Worm (Caenorhabditis elegans): ENCODE measurements around the gene unc-30.

The unc-30 gene

ce11 chrIV:13104900-13105299, 13.9 kb upstream of the unc-30 start, which contains the start of gene rde-11:
Gene rde-11, plus strand, starts transcription at chrIV:13105200.
- TF ChIP-seq efl-1 (GFP tag; optimal IDR thresholded peaks at IDR 0.05) (peak; percentile 44), ztf-28 (GFP tag; IDR thresholded peaks at IDR 0.05) (no peak), madf-6 (GFP tag; IDR thresholded peaks at IDR 0.05) (peak; percentile 63), ekl-4 (GFP tag; IDR thresholded peaks at IDR 0.05) (no peak), xnd-1 (tag; optimal IDR thresholded peaks at IDR 0.05) (peak; percentile 49)

ce11 chrIV:13107359-13107758, 11.4 kb upstream of the unc-30 start, which contains the start of gene B0564.2:
Gene B0564.2, plus strand, starts transcription at chrIV:13107659.
- TF ChIP-seq madf-6 (GFP tag; IDR thresholded peaks at IDR 0.05) (no peak), sptf-2 (GFP tag; optimal IDR thresholded peaks at IDR 0.05) (no peak), F57A8.1 (GFP tag; optimal IDR thresholded peaks at IDR 0.05) (no peak), egrh-3 (GFP tag; IDR thresholded peaks at IDR 0.05) (no peak), ztf-6 (GFP tag; IDR thresholded peaks at IDR 0.05) (no peak), nfya-2 (GFP tag; IDR thresholded peaks at IDR 0.05) (no peak), ZK185.1 (tag; optimal IDR thresholded peaks at IDR 0.05; ENCODE audit: poor library complexity, severe bottlenecking) (no peak), snpc-3.4 (tag; optimal IDR thresholded peaks at IDR 0.05) (no peak), gei-17 (GFP tag; optimal IDR thresholded peaks at IDR 0.05) (no peak), Y67H2A.10 (GFP tag; conservative IDR thresholded peaks at IDR 0.05) (no peak)

ce11 chrIV:13108430-13108829, 10.3 kb upstream of the unc-30 start:
- TF ChIP-seq F55B11.4 (tag; optimal IDR thresholded peaks at IDR 0.05; ENCODE audit: borderline replicate concordance, insufficient read depth) = no peak
- TF ChIP-seq B0035.1 (tag; optimal IDR thresholded peaks at IDR 0.05) = no peak
- no peak for TF ChIP-seq rec-8 (tag; optimal IDR thresholded peaks at IDR 0.05)
- no peak for TF ChIP-seq zim-3 (tag; optimal IDR thresholded peaks at IDR 0.05)
- TF ChIP-seq ztf-28 (GFP tag; IDR thresholded peaks at IDR 0.05) = no peak
- TF ChIP-seq nhr-179 (tag; optimal IDR thresholded peaks at IDR 0.05) = no peak
- no peak for TF ChIP-seq bed-1 (GFP tag; IDR thresholded peaks at IDR 0.05)
- TF ChIP-seq lsl-1 (GFP tag; optimal IDR thresholded peaks at IDR 0.05) = no peak
- no peak for TF ChIP-seq pbrm-1 (GFP tag; IDR thresholded peaks at IDR 0.05)
- TF ChIP-seq sptf-2 (GFP tag; optimal IDR thresholded peaks at IDR 0.05) = no peak
- TF ChIP-seq hlh-26 (GFP tag; conservative IDR thresholded peaks at IDR 0.05) = no peak
- no peak for TF ChIP-seq lin-54 (GFP tag; optimal IDR thresholded peaks at IDR 0.05)
- TF ChIP-seq F22D6.2 (tag; optimal IDR thresholded peaks at IDR 0.05) = no peak
- no peak for TF ChIP-seq ztf-26 (tag; optimal IDR thresholded peaks at IDR 0.05)
- TF ChIP-seq ceh-91 (GFP tag; IDR thresholded peaks at IDR 0.05) = no peak
- no peak for TF ChIP-seq ztf-25 (GFP tag; IDR thresholded peaks at IDR 0.05)
- TF ChIP-seq T07F8.4 (tag; optimal IDR thresholded peaks at IDR 0.05) = no peak

ce11 chrIV:13109751-13110150, 9.0 kb upstream of the unc-30 start, which contains the start of gene best-1:
Gene best-1, minus strand, starts transcription at chrIV:13109779.
- TF ChIP-seq Y67H2A.10 (GFP tag; conservative IDR thresholded peaks at IDR 0.05) (no peak), egl-18 (GFP tag; IDR thresholded peaks at IDR 0.05) (no peak), him-1 (tag; optimal IDR thresholded peaks at IDR 0.05) (no peak), lin-40 (tag; optimal IDR thresholded peaks at IDR 0.05) (peak; percentile 24)

ce11 chrIV:13110876-13111275, 7.9 kb upstream of the unc-30 start:
- TF ChIP-seq ceh-100 (GFP tag; IDR thresholded peaks at IDR 0.05) = no peak
- TF ChIP-seq nhr-120 (GFP tag; IDR thresholded peaks at IDR 0.05) = no peak
- no peak for TF ChIP-seq xnd-1 (tag; optimal IDR thresholded peaks at IDR 0.05)
- TF ChIP-seq ceh-58 (GFP tag; IDR thresholded peaks at IDR 0.05) = no peak
- TF ChIP-seq hsf-1 (GFP tag; IDR thresholded peaks at IDR 0.05) = no peak
- TF ChIP-seq madf-3 (GFP tag; IDR thresholded peaks at IDR 0.05) = no peak
- no peak for TF ChIP-seq cebp-2 (GFP tag; IDR thresholded peaks at IDR 0.05)
- no peak for TF ChIP-seq Y67H2A.10 (GFP tag; conservative IDR thresholded peaks at IDR 0.05)
- TF ChIP-seq ceh-27 (GFP tag; optimal IDR thresholded peaks at IDR 0.05) = no peak
- no peak for TF ChIP-seq F57A8.1 (GFP tag; optimal IDR thresholded peaks at IDR 0.05)
- TF ChIP-seq egl-44 (GFP tag; IDR thresholded peaks at IDR 0.05) = no peak
- TF ChIP-seq ceh-79 (tag; optimal IDR thresholded peaks at IDR 0.05) = no peak
- no peak for TF ChIP-seq atf-7 (tag; optimal IDR thresholded peaks at IDR 0.05)
- TF ChIP-seq let-607 (tag; optimal IDR thresholded peaks at IDR 0.05) = no peak

Measured in whole organism, young adult.